Worm (Caenorhabditis elegans): ENCODE data around the gene acr-17.

The acr-17 gene

ce11 chrV:2575716-2576115 is 32.7 kb upstream of the acr-17 start:
- TF ChIP-seq lsy-2 (tag; optimal IDR thresholded peaks at IDR 0.05) (no peak), fos-1 (tag; optimal IDR thresholded peaks at IDR 0.05) (no peak), nhr-77 (tag; optimal IDR thresholded peaks at IDR 0.05) (no peak), F13H6.1 (tag; optimal IDR thresholded peaks at IDR 0.05) (no peak)

ce11 chrV:2577603-2578002 is 30.8 kb upstream of the acr-17 start, which contains the start of gene srt-4:
TSS of gene srt-4 (plus strand) at chrV:2577903.
- TF ChIP-seq ztf-1 (GFP tag; conservative IDR thresholded peaks at IDR 0.05) (no peak), Y55F3AM.14 (GFP tag; optimal IDR thresholded peaks at IDR 0.05) (no peak)

- TF ChIP-seq dmd-4 (tag; optimal IDR thresholded peaks at IDR 0.05) (no peak), C34F6.9 (tag; optimal IDR thresholded peaks at IDR 0.05) (no peak), nhr-129 (tag; optimal IDR thresholded peaks at IDR 0.05) (no peak), blmp-1 (tag; optimal IDR thresholded peaks at IDR 0.05; ENCODE audit: insufficient read depth) (no peak)
Observed at ce11 chrV:2580598-2580997, 27.9 kb upstream of the acr-17 start, which contains the start of gene C29G2.3. TSS of gene C29G2.3 (plus strand) at chrV:2580898.

- TF ChIP-seq sma-9 (GFP tag; optimal IDR thresholded peaks at IDR 0.05) (no peak), sma-9 (tag; optimal IDR thresholded peaks at IDR 0.05) (no peak), unc-39 (tag; optimal IDR thresholded peaks at IDR 0.05) (no peak), R02D3.7 (tag; optimal IDR thresholded peaks at IDR 0.05) (no peak), nhr-25 (tag; optimal IDR thresholded peaks at IDR 0.05) (no peak), ceh-16 (tag; optimal IDR thresholded peaks at IDR 0.05) (no peak), fos-1 (tag; optimal IDR thresholded peaks at IDR 0.05) (peak; percentile 42), ama-1 (optimal IDR thresholded peaks at IDR 0.05) (no peak), alr-1 (tag; optimal IDR thresholded peaks at IDR 0.05) (no peak), Y55F3AM.14 (GFP tag; optimal IDR thresholded peaks at IDR 0.05) (no peak)
Observed at ce11 chrV:2585727-2586126, 22.7 kb upstream of the acr-17 start, which contains the start of gene C29G2.6. TSS of gene C29G2.6 (minus strand) at chrV:2585908.

ce11 chrV:2589834-2590233 is 18.6 kb upstream of the acr-17 start:
- no peak for TF ChIP-seq skn-1 (tag; optimal IDR thresholded peaks at IDR 0.05)

- TF ChIP-seq nhr-23 (tag; optimal IDR thresholded peaks at IDR 0.05) (no peak), unc-39 (tag; optimal IDR thresholded peaks at IDR 0.05) (no peak), F13H6.1 (tag; optimal IDR thresholded peaks at IDR 0.05) (no peak), nhr-237 (tag; optimal IDR thresholded peaks at IDR 0.05) (no peak), nhr-25 (tag; optimal IDR thresholded peaks at IDR 0.05) (no peak), ztf-11 (tag; optimal IDR thresholded peaks at IDR 0.05) (no peak), gmeb-1 (tag; optimal IDR thresholded peaks at IDR 0.05) (peak; percentile 6), fos-1 (tag; optimal IDR thresholded peaks at IDR 0.05) (peak; percentile 53), alr-1 (tag; optimal IDR thresholded peaks at IDR 0.05) (no peak), egl-27 (tag; optimal IDR thresholded peaks at IDR 0.05) (no peak)
Observed at ce11 chrV:2592173-2592676, 16.2 kb upstream of the acr-17 start, which contains the start of gene irg-3. TSS of gene irg-3 (plus strand) at chrV:2592591.

- TF ChIP-seq nhr-6 (tag; optimal IDR thresholded peaks at IDR 0.05) (no peak), fos-1 (tag; optimal IDR thresholded peaks at IDR 0.05) (no peak), R02D3.7 (tag; optimal IDR thresholded peaks at IDR 0.05) (no peak), nhr-25 (tag; optimal IDR thresholded peaks at IDR 0.05) (no peak), ztf-11 (tag; optimal IDR thresholded peaks at IDR 0.05) (no peak), snpc-4 (tag; optimal IDR thresholded peaks at IDR 0.05) (no peak), sem-4 (tag; optimal IDR thresholded peaks at IDR 0.05) (no peak), gmeb-1 (tag; optimal IDR thresholded peaks at IDR 0.05) (no peak), nhr-77 (tag; optimal IDR thresholded peaks at IDR 0.05) (no peak), mdl-1 (tag; optimal IDR thresholded peaks at IDR 0.05) (no peak), sma-9 (GFP tag; optimal IDR thresholded peaks at IDR 0.05) (no peak), sma-9 (tag; optimal IDR thresholded peaks at IDR 0.05) (no peak), lsy-2 (tag; optimal IDR thresholded peaks at IDR 0.05) (no peak), ama-1 (optimal IDR thresholded peaks at IDR 0.05) (no peak), elt-1 (tag; optimal IDR thresholded peaks at IDR 0.05) (no peak), ztf-1 (GFP tag; conservative IDR thresholded peaks at IDR 0.05) (no peak), Y55F3AM.14 (GFP tag; optimal IDR thresholded peaks at IDR 0.05) (no peak), mbf-1 (tag; optimal IDR thresholded peaks at IDR 0.05) (no peak), blmp-1 (tag; optimal IDR thresholded peaks at IDR 0.05; ENCODE audit: insufficient read depth) (no peak)
Observed at ce11 chrV:2595720-2596119, 12.7 kb upstream of the acr-17 start.
